Worm (Caenorhabditis elegans): ENCODE data around the gene clec-56.
A peak's percentile ranks its signal among the peaks of the same experiment; 100 is the strongest.

The clec-56 gene

ce11 chrV:14522514-14522913, 48.3 kb downstream of the clec-56 start, which contains the start of gene C53A5.16:
TSS of gene C53A5.16 (minus strand) at chrV:14522614.
- TF ChIP-seq lin-32 (GFP tag; optimal IDR thresholded peaks at IDR 0.05) (no peak), pha-4 (tag; optimal IDR thresholded peaks at IDR 0.05) (no peak), zip-8 (tag; optimal IDR thresholded peaks at IDR 0.05) (no peak), blmp-1 (tag; optimal IDR thresholded peaks at IDR 0.05) (no peak), ceh-83 (GFP tag; optimal IDR thresholded peaks at IDR 0.05) (no peak), unc-62 (GFP tag; optimal IDR thresholded peaks at IDR 0.05) (no peak), elt-3 (tag; optimal IDR thresholded peaks at IDR 0.05) (no peak), nhr-28 (tag; optimal IDR thresholded peaks at IDR 0.05) (no peak), unc-39 (tag; optimal IDR thresholded peaks at IDR 0.05) (no peak), elt-1 (tag; optimal IDR thresholded peaks at IDR 0.05; ENCODE audit: borderline replicate concordance, insufficient read depth) (no peak), cnd-1 (tag; optimal IDR thresholded peaks at IDR 0.05) (no peak), nhr-237 (tag; optimal IDR thresholded peaks at IDR 0.05) (no peak), nhr-2 (tag; optimal IDR thresholded peaks at IDR 0.05) (no peak)

- TF ChIP-seq unc-62 (GFP tag; optimal IDR thresholded peaks at IDR 0.05) (no peak), nhr-12 (tag; optimal IDR thresholded peaks at IDR 0.05) (no peak), ceh-39 (tag; optimal IDR thresholded peaks at IDR 0.05) (no peak), lin-13 (tag; optimal IDR thresholded peaks at IDR 0.05) (no peak), sem-2 (GFP tag; optimal IDR thresholded peaks at IDR 0.05) (no peak), bed-3 (GFP tag; optimal IDR thresholded peaks at IDR 0.05) (no peak)
Observed at ce11 chrV:14523105-14523504, 48.9 kb downstream of the clec-56 start, which contains the start of gene C53A5.2. TSS of gene C53A5.2 (minus strand) at chrV:14523205.

- TF ChIP-seq cnd-1 (tag; optimal IDR thresholded peaks at IDR 0.05) (peak; percentile 28), ceh-43 (GFP tag; optimal IDR thresholded peaks at IDR 0.05) (peak; percentile 52), elt-1 (tag; optimal IDR thresholded peaks at IDR 0.05; ENCODE audit: borderline replicate concordance, insufficient read depth) (peak; percentile 14), nhr-237 (tag; optimal IDR thresholded peaks at IDR 0.05) (no peak), ceh-83 (GFP tag; optimal IDR thresholded peaks at IDR 0.05) (no peak), hlh-1 (tag; optimal IDR thresholded peaks at IDR 0.05) (peak; percentile 23), sptf-1 (tag; optimal IDR thresholded peaks at IDR 0.05) (peak; percentile 58), lsy-2 (tag; optimal IDR thresholded peaks at IDR 0.05) (peak; percentile 58), unc-120 (tag; optimal IDR thresholded peaks at IDR 0.05; ENCODE audit: poor library complexity, severe bottlenecking) (peak; percentile 37), drap-1 (GFP tag; optimal IDR thresholded peaks at IDR 0.05) (peak; percentile 73), tbx-8 (GFP tag; optimal IDR thresholded peaks at IDR 0.05) (peak; percentile 20), mep-1 (tag; optimal IDR thresholded peaks at IDR 0.05) (peak; percentile 19), nhr-76 (tag; optimal IDR thresholded peaks at IDR 0.05) (no peak), M03D4.4 (tag; optimal IDR thresholded peaks at IDR 0.05) (peak; percentile 63), blmp-1 (tag; optimal IDR thresholded peaks at IDR 0.05) (peak; percentile 1), flh-1 (GFP tag; optimal IDR thresholded peaks at IDR 0.05) (peak; percentile 1), sem-2 (GFP tag; optimal IDR thresholded peaks at IDR 0.05) (no peak)
Observed at ce11 chrV:14523788-14524582, 49.8 kb downstream of the clec-56 start, which contains the start of gene ril-1. TSS of gene ril-1 (minus strand) at chrV:14524129.

- TF ChIP-seq sptf-1 (tag; optimal IDR thresholded peaks at IDR 0.05) (no peak), lin-13 (tag; optimal IDR thresholded peaks at IDR 0.05) (no peak), bed-3 (GFP tag; optimal IDR thresholded peaks at IDR 0.05) (no peak), ces-1 (GFP tag; optimal IDR thresholded peaks at IDR 0.05) (no peak), elt-3 (tag; optimal IDR thresholded peaks at IDR 0.05) (no peak), unc-39 (tag; optimal IDR thresholded peaks at IDR 0.05) (no peak), unc-62 (GFP tag; optimal IDR thresholded peaks at IDR 0.05) (no peak), unc-120 (tag; optimal IDR thresholded peaks at IDR 0.05; ENCODE audit: poor library complexity, severe bottlenecking) (no peak)
Observed at ce11 chrV:14525089-14525488, 50.9 kb downstream of the clec-56 start, which contains the start of gene hda-1. TSS of gene hda-1 (plus strand) at chrV:14525389.

All from whole organism, mixed stage, embryonic.